Fruit fly (Drosophila melanogaster) whole organism, embryonic: ENCODE measurements around the gene sad.

ENCODE experiments used
- CG10147 ChIP-seq: fragments of 200-800 bp; sonication (Bioruptor generic); optimal IDR thresholded peaks from 2 replicates; lab custom pipeline; 2019; ENCODE audit warnings: missing biosample characterization, mild to moderate bottlenecking, missing genetic modification characterization, moderate library complexity
- CG1024 ChIP-seq: fragments of 200-800 bp; sonication (Bioruptor generic); IDR thresholded peaks from 2 replicates; pipeline ENCODE4 v1.3.6; 2022; ENCODE audit warnings: missing biosample characterization, missing genetic modification characterization
- CG10462 ChIP-seq: fragments of 200-800 bp; sonication (Bioruptor generic); optimal IDR thresholded peaks from 2 replicates; lab custom pipeline; 2016; ENCODE audit warnings: missing biosample characterization, missing genetic modification characterization
- CG11504 ChIP-seq: fragments of 200-800 bp; sonication (Bioruptor generic); optimal IDR thresholded peaks from 3 replicates; lab custom pipeline; 2019; ENCODE audit warnings: missing biosample characterization, mild to moderate bottlenecking, missing genetic modification characterization, moderate library complexity
- CG1233 ChIP-seq: fragments of 200-800 bp; sonication (Bioruptor generic); optimal IDR thresholded peaks from 4 replicates; lab custom pipeline; 2018; ENCODE audit warnings: missing biosample characterization, mild to moderate bottlenecking, missing genetic modification characterization
- CG13894 ChIP-seq: fragments of 200-800 bp; sonication (Bioruptor generic); optimal IDR thresholded peaks from 3 replicates; lab custom pipeline; 2018; ENCODE audit warnings: missing biosample characterization, mild to moderate bottlenecking, missing genetic modification characterization, moderate library complexity
- CG14860 ChIP-seq: fragments of 200-800 bp; sonication (Bioruptor generic); IDR thresholded peaks from 3 replicates; pipeline ENCODE4 v1.3.6; 2022; ENCODE audit warnings: missing biosample characterization, missing genetic modification characterization; ENCODE audit not compliant: partially characterized antibody
- CG14965 ChIP-seq: fragments of 200-800 bp; sonication (Bioruptor generic); optimal IDR thresholded peaks from 2 replicates; lab custom pipeline; 2016; ENCODE audit warnings: missing biosample characterization, missing genetic modification characterization, borderline replicate concordance
- CG15073 ChIP-seq: fragments of 200-800 bp; sonication (Bioruptor generic); optimal IDR thresholded peaks from 2 replicates; lab custom pipeline; 2016; ENCODE audit warnings: missing biosample characterization, missing genetic modification characterization
- CG1529 ChIP-seq: fragments of 200-800 bp; sonication (Bioruptor generic); optimal IDR thresholded peaks from 3 replicates; lab custom pipeline; 2018; ENCODE audit warnings: missing biosample characterization, missing genetic modification characterization
- CG16863 ChIP-seq: fragments of 200-800 bp; sonication (Bioruptor generic); optimal IDR thresholded peaks from 3 replicates; lab custom pipeline; 2016; ENCODE audit warnings: missing biosample characterization, missing genetic modification characterization
- CG17802 ChIP-seq: fragments of 200-800 bp; sonication (Bioruptor generic); optimal IDR thresholded peaks from 2 replicates; lab custom pipeline; 2018; ENCODE audit warnings: missing biosample characterization, mild to moderate bottlenecking, missing genetic modification characterization, moderate library complexity
- CG17912 ChIP-seq: fragments of 200-800 bp; sonication (Bioruptor generic); optimal IDR thresholded peaks from 2 replicates; lab custom pipeline; 2018; ENCODE audit warnings: missing biosample characterization, mild to moderate bottlenecking, missing genetic modification characterization
- CG31441 ChIP-seq: fragments of 200-800 bp; sonication (Bioruptor generic); IDR thresholded peaks from 2 replicates; pipeline ENCODE4 v1.3.6; 2022; ENCODE audit warnings: missing biosample characterization, missing genetic modification characterization
- CG3281 ChIP-seq: fragments of 200-800 bp; sonication (Bioruptor generic); optimal IDR thresholded peaks from 3 replicates; lab custom pipeline; 2017; ENCODE audit warnings: missing biosample characterization, mild to moderate bottlenecking, missing genetic modification characterization
- CG34224 ChIP-seq: fragments of 200-800 bp; sonication (Bioruptor generic); IDR thresholded peaks from 3 replicates; pipeline ENCODE4 v1.3.6; 2022; ENCODE audit warnings: missing biosample characterization, missing genetic modification characterization; ENCODE audit not compliant: partially characterized antibody
- CG4328 ChIP-seq: fragments of 200-800 bp; sonication (Bioruptor generic); optimal IDR thresholded peaks from 3 replicates; lab custom pipeline; 2017; ENCODE audit warnings: missing biosample characterization, missing genetic modification reagents, missing genetic modification characterization
- CG6683 ChIP-seq: fragments of 200-800 bp; sonication (Bioruptor generic); optimal IDR thresholded peaks from 2 replicates; lab custom pipeline; 2017; ENCODE audit warnings: missing biosample characterization, mild to moderate bottlenecking, missing genetic modification characterization, missing genetic modification reagents
- CG6791 ChIP-seq: fragments of 200-800 bp; sonication (Bioruptor generic); IDR thresholded peaks from 3 replicates; pipeline ENCODE4 v1.3.6; 2022; ENCODE audit warnings: missing biosample characterization, missing genetic modification characterization; ENCODE audit not compliant: partially characterized antibody
- CG9215 ChIP-seq: fragments of 200-800 bp; sonication (Bioruptor generic); IDR thresholded peaks from 2 replicates; pipeline ENCODE4 v1.3.6; 2022; ENCODE audit warnings: missing biosample characterization, missing genetic modification characterization
- D19B ChIP-seq: fragments of 200-800 bp; sonication (Bioruptor generic); optimal IDR thresholded peaks from 2 replicates; lab custom pipeline; 2017; ENCODE audit warnings: missing biosample characterization, mild to moderate bottlenecking, missing genetic modification characterization
- Dref ChIP-seq: fragments of 200-800 bp; sonication (Bioruptor generic); IDR thresholded peaks from 2 replicates; pipeline ENCODE4 v1.3.6; 2022; ENCODE audit warnings: missing biosample characterization, missing genetic modification characterization
- Lpt ChIP-seq: fragments of >200 bp; optimal IDR thresholded peaks from 2 replicates; lab custom pipeline; 2018; ENCODE audit warnings: missing biosample characterization, missing genetic modification characterization
- MTF-1 ChIP-seq: fragments of 200-800 bp; sonication (Bioruptor generic); optimal IDR thresholded peaks from 2 replicates; lab custom pipeline; 2018; ENCODE audit warnings: missing biosample characterization, mild to moderate bottlenecking, missing genetic modification characterization, borderline replicate concordance
- Meics ChIP-seq: fragments of 200-800 bp; sonication (Bioruptor generic); optimal IDR thresholded peaks from 2 replicates; lab custom pipeline; 2017; ENCODE audit warnings: missing biosample characterization, mild to moderate bottlenecking, missing genetic modification characterization
- Sry-β ChIP-seq: fragments of 200-800 bp; sonication (Bioruptor generic); optimal IDR thresholded peaks from 2 replicates; lab custom pipeline; 2018; ENCODE audit warnings: missing biosample characterization, mild to moderate bottlenecking, missing genetic modification characterization, moderate library complexity
- Taf1 ChIP-seq: fragments of 200-800 bp; sonication (Bioruptor generic); IDR thresholded peaks from 2 replicates; pipeline ENCODE4 v1.3.6; 2022; ENCODE audit warnings: missing biosample characterization, missing genetic modification characterization
- Xrp1 ChIP-seq: fragments of 200-800 bp; sonication (Bioruptor generic); IDR thresholded peaks from 2 replicates; pipeline ENCODE4 v1.3.6; 2022; ENCODE audit warnings: missing biosample characterization, missing genetic modification characterization
- aop ChIP-seq: fragments of 200-800 bp; sonication (Bioruptor generic); IDR thresholded peaks from 2 replicates; pipeline ENCODE4 v1.3.6; 2022; ENCODE audit warnings: missing biosample characterization, missing genetic modification characterization
- az2 ChIP-seq: fragments of 200-800 bp; sonication (Bioruptor generic); optimal IDR thresholded peaks from 3 replicates; lab custom pipeline; 2016; ENCODE audit warnings: missing biosample characterization, missing genetic modification characterization
- btn ChIP-seq: fragments of 200-800 bp; sonication (Bioruptor generic); optimal IDR thresholded peaks from 2 replicates; lab custom pipeline; 2016; ENCODE audit warnings: missing biosample characterization, missing genetic modification characterization
- dmrt99B ChIP-seq: fragments of 200-800 bp; sonication (Bioruptor generic); optimal IDR thresholded peaks from 2 replicates; lab custom pipeline; 2018; ENCODE audit warnings: missing biosample characterization, mild to moderate bottlenecking, missing genetic modification characterization, moderate library complexity
- grn ChIP-seq: fragments of 200-800 bp; sonication (Bioruptor generic); optimal IDR thresholded peaks from 3 replicates; lab custom pipeline; 2017; ENCODE audit warnings: missing biosample characterization, missing genetic modification characterization
- gro ChIP-seq: fragments of 200-800 bp; sonication (Bioruptor generic); optimal IDR thresholded peaks from 2 replicates; lab custom pipeline; 2016; ENCODE audit warnings: missing biosample characterization, missing genetic modification characterization
- hkb ChIP-seq, 2 experiments: fragments of 200-800 bp in 1 of 2; fragments of >200 bp in 1 of 2; sonication (Bioruptor generic) in 1 of 2; IDR thresholded peaks in 1 of 2; optimal IDR thresholded peaks in 1 of 2; 2 replicates each; pipeline versions ENCODE4 v1.3.6 to Lab custom; 2017 to 2022; ENCODE audit warnings: missing biosample characterization in 1 of 2, missing genetic modification characterization in 1 of 2
- jing ChIP-seq: fragments of 200-800 bp; sonication (Bioruptor generic); optimal IDR thresholded peaks from 2 replicates; lab custom pipeline; 2018; ENCODE audit warnings: missing biosample characterization, mild to moderate bottlenecking, missing genetic modification characterization
- kay ChIP-seq: fragments of 200-800 bp; sonication (Bioruptor generic); optimal IDR thresholded peaks from 2 replicates; lab custom pipeline; 2016; ENCODE audit warnings: missing biosample characterization, missing genetic modification characterization
- nmo ChIP-seq: fragments of 200-800 bp; sonication (Bioruptor generic); optimal IDR thresholded peaks from 2 replicates; lab custom pipeline; 2018; ENCODE audit warnings: missing biosample characterization, mild to moderate bottlenecking, missing genetic modification characterization, moderate library complexity
- onecut ChIP-seq: fragments of 200-800 bp; sonication (Bioruptor generic); IDR thresholded peaks from 2 replicates; pipeline ENCODE4 v1.3.6; 2022; ENCODE audit warnings: missing biosample characterization, missing genetic modification characterization
- schlank ChIP-seq: fragments of 200-800 bp; sonication (Bioruptor generic); optimal IDR thresholded peaks from 2 replicates; lab custom pipeline; 2018; ENCODE audit warnings: missing biosample characterization, mild to moderate bottlenecking, missing genetic modification characterization
- sd ChIP-seq: fragments of 200-800 bp; sonication (Bioruptor generic); optimal IDR thresholded peaks from 3 replicates; lab custom pipeline; 2018; ENCODE audit warnings: missing biosample characterization, mild to moderate bottlenecking, missing genetic modification characterization, moderate library complexity
- sim ChIP-seq: fragments of 200-800 bp; sonication (Bioruptor generic); IDR thresholded peaks from 2 replicates; pipeline ENCODE4 v1.3.6; 2022; ENCODE audit warnings: missing biosample characterization, missing genetic modification characterization
- sisA ChIP-seq: fragments of 200-800 bp; sonication (Bioruptor generic); IDR thresholded peaks from 2 replicates; pipeline ENCODE4 v1.3.6; 2022; ENCODE audit warnings: missing biosample characterization, missing genetic modification characterization
- slp2 ChIP-seq: fragments of 200-800 bp; sonication (Bioruptor generic); optimal IDR thresholded peaks from 2 replicates; lab custom pipeline; 2016; ENCODE audit warnings: missing biosample characterization, missing genetic modification characterization
- toy ChIP-seq: fragments of 200-800 bp; sonication (Bioruptor generic); IDR thresholded peaks from 2 replicates; pipeline ENCODE4 v1.3.6; 2022; ENCODE audit warnings: missing biosample characterization, missing genetic modification characterization
- unc-4 ChIP-seq: fragments of 200-800 bp; sonication (Bioruptor generic); IDR thresholded peaks from 2 replicates; pipeline ENCODE4 v1.3.6; 2022; ENCODE audit warnings: missing biosample characterization, missing genetic modification characterization; ENCODE audit not compliant: partially characterized antibody
- unpg ChIP-seq: fragments of 200-800 bp; sonication (Bioruptor generic); optimal IDR thresholded peaks from 3 replicates; lab custom pipeline; 2018; ENCODE audit warnings: missing biosample characterization, mild to moderate bottlenecking, missing genetic modification characterization, moderate library complexity

sad gene

dm6 chr3R:11887114-11888037 is 10.3 kb downstream of the sad start, which contains the start of gene mthl5 (continued):
- no peak for TF ChIP-seq gro (GFP tag; lab: Kevin White, UChicago)
- peak; percentile 0 for TF ChIP-seq schlank
- TF ChIP-seq CG10147 (GFP tag; lab: Kevin White, UChicago), result peak; percentile 65
- TF ChIP-seq CG34224 (GFP tag; lab: Robert Waterston, UW), result no peak
- peak; percentile 70 for TF ChIP-seq CG1233
- peak; percentile 77 for TF ChIP-seq CG1529
- peak; percentile 64 for TF ChIP-seq CG3281 (GFP tag; lab: Kevin White, UChicago)
- TF ChIP-seq Dref, result no peak
- peak; percentile 33 for TF ChIP-seq CG4328 (GFP tag; lab: Kevin White, UChicago)
- TF ChIP-seq aop (GFP tag; lab: Robert Waterston, UW), result 0 out of 2 replicates have a peak, but pooled peaks have one; percentile 12
- TF ChIP-seq MTF-1 (GFP tag; lab: Kevin White, UChicago), result no peak
- no peak for TF ChIP-seq Lpt
- peak; percentile 84 for TF ChIP-seq CG11504 (tag; lab: Kevin White, UChicago)
- peak; percentile 40; the same call in 1 of the 2 replicates for TF ChIP-seq CG1024
- TF ChIP-seq grn, result peak; percentile 37
- peak; percentile 82 for TF ChIP-seq CG31441 (GFP tag; lab: Robert Waterston, UW)
- peak; percentile 35 for TF ChIP-seq CG15073
- TF ChIP-seq CG10462 (GFP tag; lab: Kevin White, UChicago), result peak; percentile 69
- peak; percentile 48 for TF ChIP-seq CG17802 (tag; lab: Kevin White, UChicago)
- TF ChIP-seq CG9215 (GFP tag; lab: Robert Waterston, UW), result peak; percentile 64
- TF ChIP-seq kay, result peak; percentile 20
- TF ChIP-seq Xrp1 (GFP tag; lab: Robert Waterston, UW), result peak; percentile 84
- TF ChIP-seq CG14860 (GFP tag; lab: Robert Waterston, UW), result no peak
- TF ChIP-seq nmo (GFP tag; lab: Kevin White, UChicago), result peak; percentile 88
- no peak for TF ChIP-seq CG17912 (GFP tag; lab: Kevin White, UChicago)
- no peak for TF ChIP-seq Taf1 (GFP tag; lab: Robert Waterston, UW)
- peak; percentile 80 for TF ChIP-seq Meics
- TF ChIP-seq Sry-β (GFP tag; lab: Kevin White, UChicago), result peak; percentile 8
- TF ChIP-seq CG6683 (GFP tag; lab: Kevin White, UChicago), result no peak
- no peak for TF ChIP-seq CG6791 (GFP tag; lab: Robert Waterston, UW)
- TF ChIP-seq CG13894, result peak; percentile 7
- peak; percentile 81 for TF ChIP-seq CG16863 (GFP tag; lab: Kevin White, UChicago)
- TF ChIP-seq unpg (GFP tag; lab: Kevin White, UChicago), result peak; percentile 75
- TF ChIP-seq toy (GFP tag; lab: Robert Waterston, UW), result no peak
- peak; percentile 37 for TF ChIP-seq btn
- peak; percentile 82 for TF ChIP-seq slp2 (GFP tag; lab: Kevin White, UChicago)
- no peak for TF ChIP-seq hkb (optimal IDR thresholded peaks at IDR 0.05; lab: Kevin White, UChicago)
- TF ChIP-seq hkb (GFP tag; IDR thresholded peaks at IDR 0.05; lab: Robert Waterston, UW), result peak; percentile 81
- peak; percentile 61 for TF ChIP-seq CG14965
- TF ChIP-seq onecut, result peak; percentile 73
- peak; percentile 11; the same call in 1 of the 2 replicates for TF ChIP-seq sim
- TF ChIP-seq sisA, result peak; percentile 79
- peak; percentile 86 for TF ChIP-seq dmrt99B (tag; lab: Kevin White, UChicago)
- peak; percentile 74 for TF ChIP-seq jing (GFP tag; lab: Kevin White, UChicago)
- TF ChIP-seq az2 (GFP tag; lab: Kevin White, UChicago), result peak; percentile 81
- TF ChIP-seq sd (tag; lab: Kevin White, UChicago), result peak; percentile 49
- peak; percentile 79 for TF ChIP-seq D19B (GFP tag; lab: Kevin White, UChicago)
- no peak for TF ChIP-seq unc-4
